Worm (Caenorhabditis elegans) whole organism, late embryonic: ENCODE results near the gene Y49G5B.1.

Experiments
- C38D4.7 ChIP-seq: fragments of 200-800 bp; sonication (Bioruptor generic); optimal IDR thresholded peaks from 2 replicates; lab custom pipeline; 2018; ENCODE audit warnings: mild to moderate bottlenecking, missing genetic modification characterization, moderate library complexity, missing compliant biosample characterization
- K02D7.2 ChIP-seq: sonication (generic microtip); optimal IDR thresholded peaks from 2 replicates; lab custom pipeline; 2017; ENCODE audit warnings: mild to moderate bottlenecking, missing genetic modification characterization, missing compliant biosample characterization
- T23F11.4 ChIP-seq: fragments of 200-800 bp; sonication (Bioruptor generic); optimal IDR thresholded peaks from 2 replicates; lab custom pipeline; 2018; ENCODE audit warnings: mild to moderate bottlenecking, missing genetic modification characterization, missing compliant biosample characterization
- ahr-1 ChIP-seq: sonication (generic microtip); optimal IDR thresholded peaks from 2 replicates; lab custom pipeline; 2016; ENCODE audit warnings: missing genetic modification characterization, missing compliant biosample characterization
- ama-1 ChIP-seq: fragments of 150-350 bp; optimal IDR thresholded peaks from 2 replicates; lab custom pipeline; 2014
- ceh-14 ChIP-seq: sonication (generic microtip); optimal IDR thresholded peaks from 2 replicates; lab custom pipeline; 2016; ENCODE audit warnings: missing genotype, missing genetic modification characterization, missing compliant biosample characterization
- ceh-18 ChIP-seq: sonication (generic microtip); optimal IDR thresholded peaks from 2 replicates; lab custom pipeline; 2016; ENCODE audit warnings: missing genetic modification characterization, missing compliant biosample characterization
- ceh-19 ChIP-seq: fragments of 200-800 bp; sonication (Bioruptor generic); optimal IDR thresholded peaks from 2 replicates; lab custom pipeline; 2018; ENCODE audit warnings: mild to moderate bottlenecking, missing genetic modification characterization, missing compliant biosample characterization
- ceh-2 ChIP-seq: sonication (generic microtip); optimal IDR thresholded peaks from 2 replicates; lab custom pipeline; 2016; ENCODE audit warnings: missing genotype, missing genetic modification characterization, missing compliant biosample characterization
- ceh-22 ChIP-seq: sonication (generic microtip); optimal IDR thresholded peaks from 2 replicates; lab custom pipeline; 2017; ENCODE audit warnings: missing biosample characterization, missing genetic modification characterization
- ceh-30 ChIP-seq: fragments of 150-350 bp; optimal IDR thresholded peaks from 2 replicates; lab custom pipeline; 2014; ENCODE audit warnings: missing biosample characterization, missing genetic modification characterization
- ceh-6 ChIP-seq: fragments of 200-800 bp; sonication (Bioruptor generic); optimal IDR thresholded peaks from 2 replicates; lab custom pipeline; 2018; ENCODE audit warnings: mild to moderate bottlenecking, missing genetic modification characterization, missing compliant biosample characterization
- dmd-4 ChIP-seq: sonication (generic microtip); optimal IDR thresholded peaks from 2 replicates; lab custom pipeline; 2016; ENCODE audit warnings: borderline replicate concordance, missing genetic modification characterization, missing compliant biosample characterization
- dve-1 ChIP-seq: sonication (generic microtip); optimal IDR thresholded peaks from 2 replicates; lab custom pipeline; 2017; ENCODE audit warnings: antibody characterized with exemption, mild to moderate bottlenecking, missing genetic modification characterization, missing compliant biosample characterization
- elt-2 ChIP-seq: sonication (generic microtip); optimal IDR thresholded peaks from 2 replicates; lab custom pipeline; 2016; ENCODE audit warnings: missing genetic modification reagents, missing genetic modification characterization, missing compliant biosample characterization
- ets-4 ChIP-seq: sonication (generic microtip); optimal IDR thresholded peaks from 2 replicates; lab custom pipeline; 2016; ENCODE audit warnings: missing genetic modification characterization, missing compliant biosample characterization
- fkh-10 ChIP-seq: fragments of 150-350 bp; optimal IDR thresholded peaks from 2 replicates; lab custom pipeline; 2014; ENCODE audit warnings: missing biosample characterization, missing genetic modification reagents, missing genetic modification characterization
- fkh-6 ChIP-seq: sonication (generic microtip); optimal IDR thresholded peaks from 2 replicates; lab custom pipeline; 2016; ENCODE audit warnings: missing genetic modification characterization, missing compliant biosample characterization
- gmeb-2 ChIP-seq: sonication (generic microtip); optimal IDR thresholded peaks from 2 replicates; lab custom pipeline; 2016; ENCODE audit warnings: missing genetic modification characterization, inconsistent platforms, missing compliant biosample characterization
- hlh-13 ChIP-seq: fragments of 200-800 bp; sonication (Bioruptor generic); optimal IDR thresholded peaks from 2 replicates; lab custom pipeline; 2018; ENCODE audit warnings: mild to moderate bottlenecking, missing genetic modification characterization, missing compliant biosample characterization
- hlh-15 ChIP-seq: sonication (generic microtip); optimal IDR thresholded peaks from 2 replicates; lab custom pipeline; 2016; ENCODE audit warnings: missing genetic modification characterization, missing compliant biosample characterization
- hlh-30 ChIP-seq: sonication (generic microtip); optimal IDR thresholded peaks from 2 replicates; lab custom pipeline; 2017; ENCODE audit warnings: antibody characterized with exemption, missing genetic modification characterization, missing compliant biosample characterization; ENCODE audit not compliant: insufficient read depth
- lim-6 ChIP-seq: sonication (generic microtip); optimal IDR thresholded peaks from 2 replicates; lab custom pipeline; 2016; ENCODE audit warnings: missing genetic modification characterization, missing compliant biosample characterization
- madf-2 ChIP-seq: sonication (generic microtip); optimal IDR thresholded peaks from 2 replicates; lab custom pipeline; 2017; ENCODE audit warnings: missing genetic modification characterization, missing compliant biosample characterization
- mec-3 ChIP-seq: sonication (generic microtip); optimal IDR thresholded peaks from 2 replicates; lab custom pipeline; 2016; ENCODE audit warnings: borderline replicate concordance, missing genetic modification characterization, missing compliant biosample characterization
- nhr-232 ChIP-seq: sonication (generic microtip); optimal IDR thresholded peaks from 2 replicates; lab custom pipeline; 2016; ENCODE audit warnings: missing genetic modification characterization, missing compliant biosample characterization
- npax-4 ChIP-seq: sonication (generic microtip); optimal IDR thresholded peaks from 2 replicates; lab custom pipeline; 2016; ENCODE audit warnings: missing genetic modification characterization, missing compliant biosample characterization
- odd-2 ChIP-seq: sonication (generic microtip); optimal IDR thresholded peaks from 2 replicates; lab custom pipeline; 2017; ENCODE audit warnings: antibody characterized with exemption, mild to moderate bottlenecking, missing genetic modification characterization, missing compliant biosample characterization
- pha-4 ChIP-seq: fragments of 150-350 bp; optimal IDR thresholded peaks from 2 replicates; lab custom pipeline; 2018; ENCODE audit warnings: missing biosample characterization, missing genetic modification reagents, missing genetic modification characterization
- pqm-1 ChIP-seq: sonication (generic microtip); optimal IDR thresholded peaks from 2 replicates; lab custom pipeline; 2016; ENCODE audit warnings: missing genetic modification characterization, missing compliant biosample characterization
- rnt-1 ChIP-seq: sonication (generic microtip); optimal IDR thresholded peaks from 2 replicates; lab custom pipeline; 2016; ENCODE audit warnings: missing genetic modification characterization, missing compliant biosample characterization
- sox-4 ChIP-seq: sonication (generic microtip); optimal IDR thresholded peaks from 2 replicates; lab custom pipeline; 2017; ENCODE audit warnings: mild to moderate bottlenecking, missing genetic modification characterization, inconsistent platforms, missing compliant biosample characterization
- syd-9 ChIP-seq: sonication (generic microtip); optimal IDR thresholded peaks from 2 replicates; lab custom pipeline; 2016; ENCODE audit warnings: mild to moderate bottlenecking, missing genetic modification characterization, moderate library complexity, missing compliant biosample characterization
- tbx-2 ChIP-seq: sonication (generic microtip); optimal IDR thresholded peaks from 2 replicates; lab custom pipeline; 2016; ENCODE audit warnings: missing genetic modification characterization, missing compliant biosample characterization
- tbx-7 ChIP-seq: sonication (generic microtip); optimal IDR thresholded peaks from 2 replicates; lab custom pipeline; 2016; ENCODE audit warnings: missing genotype, missing genetic modification characterization, missing compliant biosample characterization
- ttx-3 ChIP-seq: sonication (generic microtip); optimal IDR thresholded peaks from 2 replicates; lab custom pipeline; 2016; ENCODE audit warnings: missing genetic modification reagents, missing genetic modification characterization, missing compliant biosample characterization
- unc-3 ChIP-seq, 2 experiments: fragments of 200-800 bp in 1 of 2; sonication (Bioruptor generic) in 1 of 2; sonication (generic microtip) in 1 of 2; conservative IDR thresholded peaks in 1 of 2; optimal IDR thresholded peaks in 1 of 2; 2 replicates each; pipeline versions ENCODE4 v1.3.6 to Lab custom; 2016 to 2022; ENCODE audit warnings: missing compliant biosample characterization in 2 of 2, missing genetic modification characterization in 2 of 2, missing genetic modification reagents in 1 of 2
- unc-86 ChIP-seq: sonication (generic microtip); optimal IDR thresholded peaks from 2 replicates; lab custom pipeline; 2016; ENCODE audit warnings: missing genetic modification characterization, missing compliant biosample characterization
- ztf-16 ChIP-seq: sonication (generic microtip); optimal IDR thresholded peaks from 2 replicates; lab custom pipeline; 2017; ENCODE audit warnings: missing genetic modification characterization, missing compliant biosample characterization

Gene Y49G5B.1

DNA sequence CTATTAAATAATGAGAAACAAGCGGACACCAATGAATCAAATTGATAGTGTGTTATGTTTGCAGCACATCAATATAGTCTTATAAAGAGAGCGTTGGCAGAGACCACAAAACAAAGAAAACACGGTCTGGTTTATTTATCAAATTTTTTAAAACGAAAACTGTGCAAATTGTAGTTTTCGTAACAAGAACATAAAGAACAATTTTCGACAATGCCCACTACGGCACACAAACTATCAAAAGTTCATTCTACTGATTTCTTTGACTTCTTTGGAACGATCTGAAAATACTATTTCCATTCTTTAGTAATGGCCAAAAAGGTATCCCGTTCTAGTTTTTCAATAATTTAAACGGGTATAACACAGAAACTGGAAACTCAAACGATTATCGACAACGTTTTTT lies 13.9 kb downstream of the Y49G5B.1 start, which contains the start of gene cest-35.2:
TSS of gene cest-35.2 (minus strand) at position 101 of the 400 bp plus-strand sequence.
- TF ChIP-seq T23F11.4 (GFP tag; lab: Kevin White, UChicago): no peak
- TF ChIP-seq npax-4: no peak
- no peak for TF ChIP-seq ama-1
- TF ChIP-seq fkh-10 (GFP tag; lab: Kevin White, UChicago): no peak
- TF ChIP-seq hlh-15: no peak
- no peak for TF ChIP-seq dve-1 (tag; lab: Kevin White, UChicago)
- TF ChIP-seq, all 69 proteins: peak for 0

DNA sequence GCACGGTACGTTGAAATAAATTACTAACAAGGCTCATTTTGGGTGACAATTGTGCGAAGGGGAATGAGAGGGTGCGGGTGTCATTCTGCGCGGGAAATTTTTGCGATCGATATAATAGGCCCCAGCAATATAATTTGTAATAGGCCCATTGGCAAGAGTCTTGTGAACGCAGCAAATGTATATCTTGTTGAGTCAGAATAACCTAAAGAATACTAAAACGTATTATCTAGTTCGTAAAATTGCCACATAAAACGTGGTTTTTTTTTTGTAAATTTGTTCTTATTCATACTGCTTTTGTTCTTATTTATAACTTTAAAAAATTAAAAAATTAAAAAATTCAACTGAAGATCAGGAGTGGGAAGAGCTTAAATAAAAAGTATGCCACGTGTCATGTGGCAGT lies 16.2 kb downstream of the Y49G5B.1 start, which contains the start of gene C52A10.3:
TSS of gene C52A10.3 (minus strand) at position 101 of the 400 bp plus-strand sequence.
- TF ChIP-seq pqm-1 (tag; lab: Kevin White, UChicago): no peak
- TF ChIP-seq tbx-2: no peak
- TF ChIP-seq C38D4.7 (GFP tag; lab: Kevin White, UChicago): no peak
- no peak for TF ChIP-seq hlh-15
- TF ChIP-seq dve-1 (tag; lab: Kevin White, UChicago): no peak
- no peak for TF ChIP-seq odd-2 (tag; lab: Kevin White, UChicago)
- no peak for TF ChIP-seq ama-1
- TF ChIP-seq pha-4: no peak
- no peak for TF ChIP-seq ceh-18
- TF ChIP-seq unc-86 (tag; lab: Kevin White, UChicago): no peak
- TF ChIP-seq ceh-14 (tag; lab: Kevin White, UChicago): no peak
- no peak for TF ChIP-seq lim-6 (tag; lab: Kevin White, UChicago)
- no peak for TF ChIP-seq mec-3 (tag; lab: Kevin White, UChicago)
- no peak for TF ChIP-seq sox-4
- no peak for TF ChIP-seq unc-3 (GFP tag; conservative IDR thresholded peaks at IDR 0.05; lab: Robert Waterston, UW)
- no peak for TF ChIP-seq unc-3 (tag; optimal IDR thresholded peaks at IDR 0.05; lab: Kevin White, UChicago)

DNA sequence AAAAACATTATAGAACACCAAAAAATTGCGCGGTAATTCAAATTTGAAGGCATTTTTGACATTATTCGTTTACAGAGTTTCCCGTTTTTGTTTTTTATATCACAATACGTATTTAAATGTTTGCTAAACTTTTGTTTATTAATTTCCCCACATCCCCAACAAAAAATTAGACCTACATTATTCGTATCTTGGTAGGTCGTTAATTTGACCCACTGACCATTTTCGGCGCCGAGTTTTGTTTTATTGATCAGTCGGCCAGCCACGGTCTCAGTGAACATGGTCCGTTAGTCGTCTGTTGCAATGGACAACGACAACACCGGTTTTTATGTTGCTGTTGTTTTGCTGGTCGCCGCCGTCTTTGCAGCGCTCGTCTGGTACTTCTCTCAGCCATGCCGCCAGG lies 16.7 kb downstream of the Y49G5B.1 start, which contains the start of gene B0238.15:
TSS of gene B0238.15 (plus strand) at position 301 of the 400 bp plus-strand sequence.
- TF ChIP-seq pha-4 (no peak), dve-1 (tag; lab: Kevin White, UChicago) (no peak), rnt-1 (tag; lab: Kevin White, UChicago) (no peak), elt-2 (tag; lab: Kevin White, UChicago) (no peak), odd-2 (tag; lab: Kevin White, UChicago) (no peak), hlh-13 (no peak), nhr-232 (tag; lab: Kevin White, UChicago) (no peak), dmd-4 (tag; lab: Kevin White, UChicago) (no peak), ceh-19 (GFP tag; lab: Kevin White, UChicago) (no peak), ceh-6 (GFP tag; lab: Kevin White, UChicago) (no peak), gmeb-2 (tag; lab: Kevin White, UChicago) (no peak)

DNA sequence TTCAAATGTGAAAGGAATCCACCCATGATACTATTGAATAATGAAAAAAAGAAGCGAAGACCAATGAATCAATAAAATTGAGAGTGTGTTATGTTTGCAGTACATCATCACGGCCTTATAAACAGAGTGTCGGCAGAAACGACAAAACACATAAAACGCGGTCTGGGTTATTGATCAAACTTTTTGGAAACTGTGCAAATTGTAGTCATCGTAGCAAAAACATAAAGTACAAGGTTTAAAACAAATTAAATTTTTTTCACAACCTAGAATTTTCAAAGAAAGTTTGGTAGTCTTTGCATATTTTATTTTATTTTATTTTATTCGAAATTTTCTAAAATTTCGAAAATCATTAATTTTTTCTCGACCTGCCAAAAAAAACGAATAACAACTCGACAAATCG lies 19.9 kb downstream of the Y49G5B.1 start, which contains the start of gene cest-35.1:
TSS of gene cest-35.1 (minus strand) at position 101 of the 400 bp plus-strand sequence.
- TF ChIP-seq ets-4 (tag; lab: Kevin White, UChicago): no peak
- no peak for TF ChIP-seq madf-2
- TF ChIP-seq ceh-30 (tag; lab: Kevin White, UChicago): no peak
- TF ChIP-seq K02D7.2 (tag; lab: Kevin White, UChicago): no peak
- TF ChIP-seq fkh-6 (tag; lab: Kevin White, UChicago): no peak
- no peak for TF ChIP-seq ttx-3 (tag; lab: Kevin White, UChicago)
- no peak for TF ChIP-seq pha-4
- no peak for TF ChIP-seq ceh-22 (tag; lab: Kevin White, UChicago)
- TF ChIP-seq tbx-7 (tag; lab: Kevin White, UChicago): no peak
- TF ChIP-seq ceh-2 (tag; lab: Kevin White, UChicago): no peak
- no peak for TF ChIP-seq syd-9 (tag; lab: Kevin White, UChicago)
- no peak for TF ChIP-seq ahr-1 (tag; lab: Kevin White, UChicago)
- no peak for TF ChIP-seq unc-86 (tag; lab: Kevin White, UChicago)
- TF ChIP-seq hlh-30 (tag; lab: Kevin White, UChicago): no peak
- TF ChIP-seq ztf-16 (tag; lab: Kevin White, UChicago): no peak
- TF ChIP-seq lim-6 (tag; lab: Kevin White, UChicago): no peak
